Fruit fly (Drosophila melanogaster): Measurements from ENCODE around the gene CG3739.

CG3739 gene

dm6 chr3R:19375923-19376322, 17.2 kb upstream of the CG3739 start, which contains the start of gene CG31404:
TSS of gene CG31404 (minus strand) at chr3R:19376023.
- TF ChIP-seq pan (optimal IDR thresholded peaks at IDR 0.05) (no peak), EcR (GFP tag; optimal IDR thresholded peaks at IDR 0.05) (no peak), CG8478 (optimal IDR thresholded peaks at IDR 0.05) (no peak), Dll (optimal IDR thresholded peaks at IDR 0.05) (no peak)

dm6 chr3R:19377125-19377524, 16.0 kb upstream of the CG3739 start, which contains the start of gene CG31245:
TSS of gene CG31245 (minus strand) at chr3R:19377225.
- no peak for TF ChIP-seq usp (GFP tag; optimal IDR thresholded peaks at IDR 0.05)
- TF ChIP-seq CG8478 (optimal IDR thresholded peaks at IDR 0.05), result no peak
- TF ChIP-seq Dll (optimal IDR thresholded peaks at IDR 0.05), result no peak
- TF ChIP-seq psq (optimal IDR thresholded peaks at IDR 0.05), result no peak
- no peak for TF ChIP-seq pan (optimal IDR thresholded peaks at IDR 0.05)
- TF ChIP-seq EcR (GFP tag; optimal IDR thresholded peaks at IDR 0.05), result no peak

- TF ChIP-seq usp (GFP tag; optimal IDR thresholded peaks at IDR 0.05) (no peak), psq (optimal IDR thresholded peaks at IDR 0.05) (no peak), pan (optimal IDR thresholded peaks at IDR 0.05) (no peak), CG8478 (optimal IDR thresholded peaks at IDR 0.05) (no peak), Dll (optimal IDR thresholded peaks at IDR 0.05) (no peak), EcR (GFP tag; optimal IDR thresholded peaks at IDR 0.05) (no peak)
Measured at dm6 chr3R:19383298-19383697, 9.9 kb upstream of the CG3739 start.

DNA sequence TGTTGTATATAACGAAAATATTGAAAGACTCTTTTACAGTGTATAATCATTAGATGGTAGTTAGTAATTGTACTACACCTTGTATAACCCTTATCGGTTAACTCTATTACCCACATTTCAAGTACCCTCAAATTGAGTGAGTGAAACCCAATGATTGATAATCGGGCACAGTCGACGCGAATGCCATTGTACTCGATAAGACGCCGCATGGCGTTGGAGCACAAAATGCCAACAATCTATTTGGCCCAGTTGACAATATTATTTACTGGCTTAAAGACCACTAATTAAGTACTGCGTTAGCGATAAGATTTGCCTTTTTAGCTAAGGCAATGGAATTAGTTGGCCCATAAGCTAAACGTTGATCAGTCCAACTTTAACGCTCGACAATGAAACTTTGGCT, 5.6 kb upstream of the CG3739 start, which contains the start of gene CG3734:
Gene CG3734, plus strand, starts transcription at position 254 of the 400 bp plus-strand sequence.
- TF ChIP-seq psq (optimal IDR thresholded peaks at IDR 0.05) (no peak), Dll (optimal IDR thresholded peaks at IDR 0.05) (no peak), usp (GFP tag; optimal IDR thresholded peaks at IDR 0.05) (no peak)

- TF ChIP-seq psq (optimal IDR thresholded peaks at IDR 0.05) (no peak), Dll (optimal IDR thresholded peaks at IDR 0.05) (no peak), EcR (GFP tag; optimal IDR thresholded peaks at IDR 0.05) (no peak), usp (GFP tag; optimal IDR thresholded peaks at IDR 0.05) (no peak), pan (optimal IDR thresholded peaks at IDR 0.05) (no peak), CG8478 (optimal IDR thresholded peaks at IDR 0.05) (no peak)
Measured at dm6 chr3R:19389919-19390318, 3.2 kb upstream of the CG3739 start, which contains the start of gene CG18493. TSS of gene CG18493 (plus strand) at chr3R:19390270.

DNA sequence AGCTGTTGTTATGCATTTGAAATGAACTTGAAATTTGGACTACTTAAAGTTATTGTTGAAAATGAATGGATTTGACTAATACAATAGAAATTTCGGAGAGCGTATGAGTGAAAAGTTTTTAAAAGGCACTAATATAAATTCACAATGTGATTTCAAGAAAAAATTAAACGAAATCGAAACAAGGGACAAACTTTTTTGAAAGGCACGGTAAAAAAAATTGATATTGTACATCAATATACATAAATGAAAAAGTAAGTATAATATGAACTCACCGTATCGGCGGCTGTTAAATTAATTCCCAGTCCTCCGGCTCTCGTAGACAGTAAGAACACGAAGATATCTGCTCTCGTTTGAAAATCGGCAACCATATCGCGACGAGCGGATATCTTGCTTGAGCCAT, 5.3 kb downstream of the CG3739 start, which contains the start of gene CG31244:
Gene CG31244, minus strand, starts transcription at position 101 of the 400 bp plus-strand sequence.
- TF ChIP-seq CG8478 (optimal IDR thresholded peaks at IDR 0.05), result no peak
- no peak for TF ChIP-seq EcR (GFP tag; optimal IDR thresholded peaks at IDR 0.05)
- no peak for TF ChIP-seq Dll (optimal IDR thresholded peaks at IDR 0.05)
- no peak for TF ChIP-seq psq (optimal IDR thresholded peaks at IDR 0.05)
- no peak for TF ChIP-seq usp (GFP tag; optimal IDR thresholded peaks at IDR 0.05)
- TF ChIP-seq pan (optimal IDR thresholded peaks at IDR 0.05), result no peak

dm6 chr3R:19403096-19403515, 9.9 kb downstream of the CG3739 start, which contains the start of the genes Ino80 and Aptx:
TSS of gene Ino80 (minus strand) at chr3R:19403153.
TSS of gene Aptx (plus strand) at chr3R:19403455.
- TF ChIP-seq pan (optimal IDR thresholded peaks at IDR 0.05), result no peak
- TF ChIP-seq Dll (optimal IDR thresholded peaks at IDR 0.05), result no peak
- TF ChIP-seq usp (GFP tag; optimal IDR thresholded peaks at IDR 0.05), result no peak
- TF ChIP-seq CG8478 (optimal IDR thresholded peaks at IDR 0.05), result no peak
- no peak for TF ChIP-seq EcR (GFP tag; optimal IDR thresholded peaks at IDR 0.05)
- TF ChIP-seq psq (optimal IDR thresholded peaks at IDR 0.05), result no peak

- TF ChIP-seq EcR (GFP tag; optimal IDR thresholded peaks at IDR 0.05), result no peak
- TF ChIP-seq CG8478 (optimal IDR thresholded peaks at IDR 0.05), result no peak
- no peak for TF ChIP-seq psq (optimal IDR thresholded peaks at IDR 0.05)
- no peak for TF ChIP-seq usp (GFP tag; optimal IDR thresholded peaks at IDR 0.05)
- TF ChIP-seq Dll (optimal IDR thresholded peaks at IDR 0.05), result no peak
- no peak for TF ChIP-seq pan (optimal IDR thresholded peaks at IDR 0.05)
Measured at dm6 chr3R:19404296-19404695, 11.1 kb downstream of the CG3739 start.

DNA sequence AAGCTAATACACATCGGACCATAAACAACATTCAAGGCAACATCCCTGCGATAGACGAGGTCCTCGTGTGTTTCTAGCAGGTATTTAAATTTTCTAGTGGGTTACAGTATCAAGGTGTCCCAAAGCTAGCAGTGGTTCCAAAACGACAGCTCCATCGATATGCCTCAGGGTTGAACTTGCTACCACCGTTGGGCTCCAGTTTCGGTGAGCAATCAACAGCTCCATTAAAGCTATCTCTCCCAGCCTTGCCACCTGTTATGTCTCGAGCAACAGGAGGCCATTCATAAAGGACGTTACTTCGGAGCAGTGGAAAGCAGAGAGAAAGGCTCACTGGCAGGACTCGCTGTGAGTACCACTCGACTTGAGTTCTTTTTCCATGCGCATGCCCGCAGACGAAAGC, 13.7 kb downstream of the CG3739 start:
- no peak for TF ChIP-seq psq (optimal IDR thresholded peaks at IDR 0.05)

DNA sequence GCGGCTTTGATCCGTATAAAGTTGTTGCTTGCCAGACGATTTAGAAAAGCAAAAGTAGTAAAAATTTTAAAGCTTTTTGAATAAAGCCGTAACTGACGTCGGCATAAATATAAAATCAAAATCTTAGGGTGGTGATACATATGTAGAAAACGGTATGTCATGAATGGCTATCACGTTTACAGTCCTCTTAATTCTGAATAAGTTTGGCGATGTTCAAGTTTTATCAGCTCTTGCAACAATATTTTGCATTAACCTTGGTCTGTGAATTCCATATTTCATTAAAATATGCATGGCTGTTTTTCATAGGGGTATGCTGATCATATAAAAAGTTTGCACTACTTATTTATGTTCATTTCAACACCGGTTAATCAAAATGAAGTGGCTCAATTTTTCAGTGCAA, 15.4 kb downstream of the CG3739 start, which contains the start of gene CG11626:
Gene CG11626, plus strand, starts transcription at position 301 of the 400 bp plus-strand sequence.
- no peak for TF ChIP-seq Dll (optimal IDR thresholded peaks at IDR 0.05)
- no peak for TF ChIP-seq usp (GFP tag; optimal IDR thresholded peaks at IDR 0.05)
- TF ChIP-seq CG8478 (optimal IDR thresholded peaks at IDR 0.05), result no peak
- TF ChIP-seq EcR (GFP tag; optimal IDR thresholded peaks at IDR 0.05), result no peak
- TF ChIP-seq psq (optimal IDR thresholded peaks at IDR 0.05), result no peak
- no peak for TF ChIP-seq pan (optimal IDR thresholded peaks at IDR 0.05)

dm6 chr3R:19411371-19411770, 18.2 kb downstream of the CG3739 start:
- no peak for TF ChIP-seq Dll (optimal IDR thresholded peaks at IDR 0.05)
- no peak for TF ChIP-seq usp (GFP tag; optimal IDR thresholded peaks at IDR 0.05)
- no peak for TF ChIP-seq CG8478 (optimal IDR thresholded peaks at IDR 0.05)

- TF ChIP-seq EcR (GFP tag; optimal IDR thresholded peaks at IDR 0.05) (no peak), pan (optimal IDR thresholded peaks at IDR 0.05) (no peak), CG8478 (optimal IDR thresholded peaks at IDR 0.05) (no peak), psq (optimal IDR thresholded peaks at IDR 0.05) (no peak), Dll (optimal IDR thresholded peaks at IDR 0.05) (no peak), usp (GFP tag; optimal IDR thresholded peaks at IDR 0.05) (no peak)
Measured at dm6 chr3R:19412434-19412833, 19.3 kb downstream of the CG3739 start, which contains the start of gene CG31221. TSS of gene CG31221 (plus strand) at chr3R:19412689.

dm6 chr3R:19425099-19425498, 31.9 kb downstream of the CG3739 start, which contains the start of gene CG3517:
TSS of gene CG3517 (minus strand) at chr3R:19425199.
- TF ChIP-seq pan (optimal IDR thresholded peaks at IDR 0.05), result no peak

Data from whole organism.